Worm (Caenorhabditis elegans) whole organism, L2 larva: ENCODE results near the gene nspc-13.

Source experiments
- R02D3.7 ChIP-seq: fragments of 150-350 bp; optimal IDR thresholded peaks from 2 replicates; lab custom pipeline; 2014; ENCODE audit warnings: missing biosample characterization, missing genetic modification characterization
- Y55F3AM.14 ChIP-seq: fragments of 200-800 bp; sonication (Bioruptor generic); optimal IDR thresholded peaks from 2 replicates; lab custom pipeline; 2018; ENCODE audit warnings: mild to moderate bottlenecking, missing genetic modification characterization, missing compliant biosample characterization
- alr-1 ChIP-seq: fragments of 150-350 bp; optimal IDR thresholded peaks from 2 replicates; lab custom pipeline; 2014; ENCODE audit warnings: missing biosample characterization, missing genetic modification characterization
- aly-2 ChIP-seq: fragments of 150-350 bp; optimal IDR thresholded peaks from 2 replicates; lab custom pipeline; 2014; ENCODE audit warnings: missing biosample characterization, missing genetic modification characterization
- ama-1 ChIP-seq: fragments of 150-350 bp; optimal IDR thresholded peaks from 2 replicates; lab custom pipeline; 2018; ENCODE audit warnings: inconsistent platforms
- ceh-16 ChIP-seq: fragments of 150-350 bp; optimal IDR thresholded peaks from 2 replicates; lab custom pipeline; 2014; ENCODE audit warnings: missing biosample characterization, missing genetic modification characterization
- crh-2 ChIP-seq: sonication (generic microtip); optimal IDR thresholded peaks from 2 replicates; lab custom pipeline; 2017; ENCODE audit warnings: missing biosample characterization, missing genetic modification characterization
- dmd-4 ChIP-seq: sonication (generic microtip); optimal IDR thresholded peaks from 2 replicates; lab custom pipeline; 2017; ENCODE audit warnings: missing biosample characterization, missing genetic modification characterization
- egl-27 ChIP-seq: sonication (generic microtip); optimal IDR thresholded peaks from 3 replicates; lab custom pipeline; 2017; ENCODE audit warnings: missing biosample characterization, missing genetic modification reagents, missing genetic modification characterization
- elt-1 ChIP-seq: fragments of 150-350 bp; optimal IDR thresholded peaks from 2 replicates; lab custom pipeline; 2014; ENCODE audit warnings: missing biosample characterization, missing genetic modification characterization
- elt-3 ChIP-seq: sonication (generic microtip); optimal IDR thresholded peaks from 2 replicates; lab custom pipeline; 2017; ENCODE audit warnings: missing biosample characterization, missing genetic modification characterization
- gmeb-1 ChIP-seq: fragments of 150-350 bp; optimal IDR thresholded peaks from 2 replicates; lab custom pipeline; 2014; ENCODE audit warnings: missing biosample characterization, missing genetic modification characterization
- lin-11 ChIP-seq: fragments of 150-350 bp; sonication (generic microtip); optimal IDR thresholded peaks from 2 replicates; lab custom pipeline; 2014; ENCODE audit warnings: missing biosample characterization, missing genetic modification characterization, inconsistent platforms, mixed read lengths
- lin-39 ChIP-seq: fragments of 150-350 bp; optimal IDR thresholded peaks from 2 replicates; lab custom pipeline; 2014; ENCODE audit warnings: missing biosample characterization, missing genetic modification reagents, missing genetic modification characterization
- lsy-2 ChIP-seq, 2 experiments: fragments of 150-350 bp in 1 of 2; sonication (generic microtip) in 1 of 2; optimal IDR thresholded peaks; 2 replicates each; lab custom pipeline; 2014 to 2017; ENCODE audit warnings: missing biosample characterization in 2 of 2, missing genetic modification characterization in 2 of 2
- mbf-1 ChIP-seq: sonication (generic microtip); optimal IDR thresholded peaks from 2 replicates; lab custom pipeline; 2017; ENCODE audit warnings: missing biosample characterization, missing genetic modification characterization
- nhr-10 ChIP-seq: sonication (generic microtip); optimal IDR thresholded peaks from 2 replicates; lab custom pipeline; 2017; ENCODE audit warnings: missing biosample characterization, missing genetic modification characterization
- nhr-12 ChIP-seq: fragments of 150-350 bp; optimal IDR thresholded peaks from 2 replicates; lab custom pipeline; 2014; ENCODE audit warnings: missing biosample characterization, missing genetic modification characterization
- nhr-21 ChIP-seq: fragments of 150-350 bp; optimal IDR thresholded peaks from 2 replicates; lab custom pipeline; 2014; ENCODE audit warnings: missing biosample characterization, missing genetic modification characterization
- nhr-23 ChIP-seq: fragments of 150-350 bp; optimal IDR thresholded peaks from 2 replicates; lab custom pipeline; 2014; ENCODE audit warnings: missing biosample characterization, missing genetic modification reagents, missing genetic modification characterization
- nhr-237 ChIP-seq: fragments of 150-350 bp; optimal IDR thresholded peaks from 2 replicates; lab custom pipeline; 2014; ENCODE audit warnings: missing biosample characterization, missing genetic modification characterization
- nhr-25 ChIP-seq: fragments of 150-350 bp; sonication (generic microtip); optimal IDR thresholded peaks from 3 replicates; lab custom pipeline; 2014; ENCODE audit warnings: missing biosample characterization, missing genetic modification characterization
- nhr-77 ChIP-seq: fragments of 150-350 bp; optimal IDR thresholded peaks from 2 replicates; lab custom pipeline; 2014; ENCODE audit warnings: missing biosample characterization, missing genetic modification characterization
- peb-1 ChIP-seq: fragments of 150-350 bp; optimal IDR thresholded peaks from 2 replicates; lab custom pipeline; 2014; ENCODE audit warnings: missing biosample characterization, missing genetic modification characterization
- sem-4 ChIP-seq: fragments of 150-350 bp; optimal IDR thresholded peaks from 2 replicates; lab custom pipeline; 2014; ENCODE audit warnings: missing biosample characterization, missing genetic modification reagents, missing genetic modification characterization
- sma-3 ChIP-seq: sonication (generic microtip); optimal IDR thresholded peaks from 2 replicates; lab custom pipeline; 2016; ENCODE audit warnings: missing genetic modification reagents, missing genetic modification characterization, missing compliant biosample characterization
- sma-9 ChIP-seq, 2 experiments: fragments of 150-350 bp in 1 of 2; sonication (generic microtip) in 1 of 2; optimal IDR thresholded peaks; 2 replicates each; lab custom pipeline; 2014 to 2016; ENCODE audit warnings: missing genetic modification characterization in 2 of 2, mild to moderate bottlenecking in 1 of 2, missing biosample characterization in 1 of 2, missing compliant biosample characterization in 1 of 2, missing genetic modification reagents in 1 of 2, moderate library complexity in 1 of 2
- unc-39 ChIP-seq: fragments of 150-350 bp; optimal IDR thresholded peaks from 2 replicates; lab custom pipeline; 2014; ENCODE audit warnings: missing biosample characterization, missing genetic modification characterization
- unc-55 ChIP-seq: fragments of 150-350 bp; sonication (generic microtip); optimal IDR thresholded peaks from 3 replicates; lab custom pipeline; 2014; ENCODE audit warnings: missing biosample characterization, missing genetic modification reagents, missing genetic modification characterization
- unc-62 ChIP-seq: fragments of 150-350 bp; optimal IDR thresholded peaks from 2 replicates; lab custom pipeline; 2014; ENCODE audit warnings: missing biosample characterization, missing genetic modification reagents, missing genetic modification characterization
- zag-1 ChIP-seq: fragments of 150-350 bp; optimal IDR thresholded peaks from 2 replicates; lab custom pipeline; 2014; ENCODE audit warnings: missing biosample characterization, missing genetic modification characterization
- ztf-1 ChIP-seq: fragments of 200-800 bp; sonication (Bioruptor generic); conservative IDR thresholded peaks from 2 replicates; pipeline ENCODE4 v1.3.6; 2022; ENCODE audit warnings: missing genetic modification characterization, missing compliant biosample characterization
- ztf-4 ChIP-seq: fragments of 150-350 bp; optimal IDR thresholded peaks from 2 replicates; lab custom pipeline; 2014; ENCODE audit warnings: missing biosample characterization, missing genetic modification characterization

nspc-13 gene

DNA sequence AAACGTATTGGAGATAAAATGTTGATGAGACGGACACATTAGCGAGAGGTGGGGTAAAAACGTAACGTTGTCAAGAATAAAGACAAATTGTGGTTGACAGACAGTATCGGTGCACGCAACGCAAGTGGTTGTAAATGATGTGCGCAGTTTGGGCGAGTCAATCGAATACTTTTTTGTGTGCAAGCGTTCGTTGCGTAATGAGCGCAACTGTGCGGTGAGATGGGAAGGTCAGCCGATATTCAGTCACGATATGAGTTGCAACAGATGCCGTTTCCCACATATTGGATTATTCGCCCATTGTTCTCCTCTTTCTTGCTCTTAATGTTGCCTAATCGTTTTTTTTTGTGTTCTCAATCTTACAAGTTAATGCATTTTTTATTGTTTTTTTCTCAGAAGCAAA, 36.5 kb upstream of the nspc-13 start, which contains the start of gene ceh-40:
ceh-40 (minus strand) TSS at position 41 of the 400 bp plus-strand sequence.
- TF ChIP-seq lin-11 (tag; lab: Kevin White, UChicago) (no peak), ama-1 (lab: Kevin White, UChicago) (no peak), ceh-16 (no peak), zag-1 (tag; lab: Kevin White, UChicago) (no peak), lin-39 (tag; lab: Kevin White, UChicago) (no peak), crh-2 (tag; lab: Kevin White, UChicago) (no peak), nhr-12 (tag; lab: Kevin White, UChicago) (no peak), sem-4 (tag; lab: Kevin White, UChicago) (no peak), nhr-237 (tag; lab: Kevin White, UChicago) (no peak), peb-1 (tag; lab: Kevin White, UChicago) (no peak), mbf-1 (no peak), unc-62 (GFP tag; lab: Kevin White, UChicago) (no peak), Y55F3AM.14 (no peak)

DNA sequence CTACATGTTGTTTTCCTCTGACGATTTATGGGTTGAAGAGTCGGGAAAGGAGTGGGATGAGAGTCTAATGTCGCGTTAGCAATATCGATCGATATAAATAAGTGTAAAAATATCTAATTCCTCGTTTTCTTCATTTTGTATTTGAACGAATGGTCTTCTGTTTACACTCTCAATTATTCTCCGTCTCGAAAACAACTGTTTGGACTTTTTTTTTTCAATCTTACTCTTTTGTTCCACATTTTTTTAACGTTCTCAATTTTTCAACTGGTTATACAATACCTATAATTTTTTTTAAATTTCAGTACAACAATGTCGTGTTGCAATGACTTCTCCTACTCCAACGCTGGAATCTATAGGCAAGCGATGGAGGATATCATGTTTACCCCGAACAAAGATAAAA, 35.9 kb upstream of the nspc-13 start, which contains the start of gene F17A2.13:
F17A2.13 (plus strand) TSS at position 301 of the 400 bp plus-strand sequence.
- TF ChIP-seq ztf-4 (tag; lab: Kevin White, UChicago) (no peak), nhr-77 (tag; lab: Kevin White, UChicago) (no peak), unc-62 (GFP tag; lab: Kevin White, UChicago) (no peak), sma-3 (GFP tag; lab: Kevin White, UChicago) (no peak), nhr-12 (tag; lab: Kevin White, UChicago) (no peak), gmeb-1 (tag; lab: Kevin White, UChicago) (no peak), nhr-21 (tag; lab: Kevin White, UChicago) (no peak)
- TF ChIP-seq, all 48 proteins: peak for 0

DNA sequence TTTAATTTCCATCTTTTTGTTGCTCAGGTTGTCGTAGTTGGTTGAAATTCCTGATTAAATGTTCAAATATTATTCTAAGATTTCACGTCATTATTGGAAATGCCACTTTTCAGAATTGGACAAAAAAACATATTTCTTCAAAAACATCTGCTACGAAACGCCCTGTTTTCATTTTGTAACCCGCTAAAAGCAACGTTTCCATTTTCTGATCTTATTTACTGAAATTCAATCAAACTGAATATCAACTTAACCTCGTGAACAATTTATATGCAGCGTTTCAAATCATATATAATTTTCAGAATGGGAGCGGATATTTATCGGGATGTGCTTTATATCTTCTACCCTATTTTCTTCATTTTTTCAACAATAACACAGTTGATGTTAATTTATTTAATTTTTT, 33.8 kb upstream of the nspc-13 start, which contains the start of gene srd-40:
srd-40 (plus strand) TSS at position 301 of the 400 bp plus-strand sequence.
- TF ChIP-seq ztf-1 (GFP tag; lab: Robert Waterston, UW) = no peak
- TF ChIP-seq egl-27 (tag; lab: Kevin White, UChicago) = no peak
- TF ChIP-seq nhr-21 (tag; lab: Kevin White, UChicago) = no peak
- TF ChIP-seq unc-39 (tag; lab: Kevin White, UChicago) = no peak

DNA sequence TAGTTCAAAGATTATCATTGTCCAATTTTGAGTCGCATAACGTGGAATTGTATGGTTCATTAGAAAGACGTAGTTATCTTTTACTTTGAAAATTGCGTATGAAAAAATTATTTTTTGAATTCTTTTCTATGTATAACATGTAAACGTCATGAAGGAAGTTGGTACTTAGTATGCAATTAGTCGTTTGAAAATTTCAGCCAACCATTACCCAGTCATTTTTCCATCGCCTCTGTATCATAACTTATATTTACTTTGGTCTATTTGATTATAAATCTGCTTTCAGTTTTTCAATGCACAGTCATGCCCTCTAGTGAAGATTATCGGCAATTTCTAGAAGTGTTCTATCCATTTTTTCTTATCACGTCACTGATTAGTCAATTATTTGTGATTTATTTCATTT, 30.8 kb upstream of the nspc-13 start, which contains the start of gene srd-41:
srd-41 (plus strand) TSS at position 301 of the 400 bp plus-strand sequence.
- TF ChIP-seq elt-3 (tag; lab: Kevin White, UChicago) (no peak), elt-1 (tag; lab: Kevin White, UChicago) (no peak), lsy-2 (tag; optimal IDR thresholded peaks at IDR 0.05; lab: Kevin White, UChicago) (no peak), R02D3.7 (tag; lab: Kevin White, UChicago) (no peak), Y55F3AM.14 (no peak), sma-9 (GFP tag; optimal IDR thresholded peaks at IDR 0.05; lab: Kevin White, UChicago) (no peak), sma-9 (tag; optimal IDR thresholded peaks at IDR 0.05; lab: Kevin White, UChicago) (no peak), nhr-25 (no peak), dmd-4 (tag; lab: Kevin White, UChicago) (no peak), sem-4 (tag; lab: Kevin White, UChicago) (no peak), nhr-10 (tag; lab: Kevin White, UChicago) (no peak), alr-1 (no peak), aly-2 (no peak), nhr-23 (tag; lab: Kevin White, UChicago) (no peak)

DNA sequence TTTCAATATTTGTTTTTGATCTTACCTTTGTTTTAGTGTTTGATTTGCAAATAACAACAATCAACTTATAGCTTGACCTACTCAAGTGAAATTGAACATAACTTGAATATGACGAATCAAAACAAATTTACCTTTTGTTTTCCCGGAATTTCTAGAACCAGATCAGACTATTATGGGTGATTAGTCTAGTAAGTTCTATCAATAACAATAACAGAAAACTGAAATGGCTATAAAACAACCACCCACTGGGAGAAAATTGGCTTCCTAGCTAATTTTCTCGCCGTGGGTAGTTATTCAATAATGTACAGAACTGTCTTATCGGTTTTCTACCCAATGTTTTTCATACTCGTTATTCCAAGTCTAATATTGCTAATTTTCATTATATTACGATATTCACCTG, 28.6 kb upstream of the nspc-13 start, which contains the start of gene srd-45:
srd-45 (plus strand) TSS at position 301 of the 400 bp plus-strand sequence.
- TF ChIP-seq crh-2 (tag; lab: Kevin White, UChicago) = no peak
- TF ChIP-seq nhr-25 = no peak
- no peak for TF ChIP-seq unc-55 (GFP tag; lab: Kevin White, UChicago)
- TF ChIP-seq nhr-21 (tag; lab: Kevin White, UChicago) = no peak
- no peak for TF ChIP-seq elt-1 (tag; lab: Kevin White, UChicago)
- no peak for TF ChIP-seq sem-4 (tag; lab: Kevin White, UChicago)
